Worm (Caenorhabditis elegans): ENCODE results near the gene wnk-1.

ce11 chrIV:9199148-9199938 lies 560 bp upstream of the wnk-1 start:
- TF ChIP-seq snpc-4 (tag; optimal IDR thresholded peaks at IDR 0.05), result no peak
- TF ChIP-seq nhr-11 (tag; optimal IDR thresholded peaks at IDR 0.05), result no peak
- no peak for TF ChIP-seq lin-13 (GFP tag; optimal IDR thresholded peaks at IDR 0.05)
- no peak for TF ChIP-seq elt-3 (tag; optimal IDR thresholded peaks at IDR 0.05)
- TF ChIP-seq irx-1 (tag; optimal IDR thresholded peaks at IDR 0.05), result no peak
- TF ChIP-seq ceh-88 (GFP tag; IDR thresholded peaks at IDR 0.05), result no peak
- no peak for TF ChIP-seq nhr-84 (tag; optimal IDR thresholded peaks at IDR 0.05)
- TF ChIP-seq skn-1 (tag; optimal IDR thresholded peaks at IDR 0.05), result no peak
- no peak for TF ChIP-seq ama-1 (optimal IDR thresholded peaks at IDR 0.05)
- no peak for TF ChIP-seq nhr-237 (tag; optimal IDR thresholded peaks at IDR 0.05)
- TF ChIP-seq tbx-2 (tag; optimal IDR thresholded peaks at IDR 0.05), result no peak
- no peak for TF ChIP-seq hlh-17 (GFP tag; optimal IDR thresholded peaks at IDR 0.05; ENCODE audit: borderline replicate concordance)
- no peak for TF ChIP-seq hlh-4 (tag; optimal IDR thresholded peaks at IDR 0.05)

Data from whole organism, L1 larva.